Worm (Caenorhabditis elegans) whole organism, mixed stage, embryonic: ENCODE results near the gene inos-1.

ENCODE experiments used
- ces-1 ChIP-seq: fragments of 150-350 bp; optimal IDR thresholded peaks from 2 replicates; lab custom pipeline; 2014; ENCODE audit warnings: missing biosample characterization, missing genetic modification reagents, missing genetic modification characterization
- cnd-1 ChIP-seq: fragments of 200-800 bp; sonication (Bioruptor generic); optimal IDR thresholded peaks from 2 replicates; lab custom pipeline; 2018; ENCODE audit warnings: mild to moderate bottlenecking, missing genetic modification characterization, missing compliant biosample characterization
- elt-3 ChIP-seq: fragments of 150-350 bp; optimal IDR thresholded peaks from 2 replicates; lab custom pipeline; 2014; ENCODE audit warnings: missing biosample characterization, missing genetic modification characterization
- lin-13 ChIP-seq: fragments of 150-350 bp; optimal IDR thresholded peaks from 2 replicates; lab custom pipeline; 2014; ENCODE audit warnings: missing biosample characterization, missing genetic modification characterization
- lsy-2 ChIP-seq: fragments of 150-350 bp; optimal IDR thresholded peaks from 2 replicates; lab custom pipeline; 2014; ENCODE audit warnings: missing biosample characterization, missing genetic modification characterization
- pha-4 ChIP-seq: fragments of 150-350 bp; optimal IDR thresholded peaks from 2 replicates; lab custom pipeline; 2018; ENCODE audit warnings: missing biosample characterization, missing genetic modification reagents, missing genetic modification characterization
- zip-8 ChIP-seq: fragments of 150-350 bp; optimal IDR thresholded peaks from 2 replicates; lab custom pipeline; 2014; ENCODE audit warnings: missing biosample characterization, missing genetic modification characterization

- TF ChIP-seq lin-13 (no peak), pha-4 (tag; lab: Kevin White, UChicago) (no peak), cnd-1 (no peak), ces-1 (no peak), lsy-2 (tag; lab: Kevin White, UChicago) (no peak), zip-8 (tag; lab: Kevin White, UChicago) (no peak), elt-3 (tag; lab: Kevin White, UChicago) (no peak)
Observed at ce11 chrII:11727438-11727837, 27.3 kb upstream of the inos-1 start.
